Fruit fly (Drosophila melanogaster): ENCODE data around the gene Cad96Ca.
A peak's percentile ranks its signal among the peaks of the same experiment; 100 is the strongest.

DNA sequence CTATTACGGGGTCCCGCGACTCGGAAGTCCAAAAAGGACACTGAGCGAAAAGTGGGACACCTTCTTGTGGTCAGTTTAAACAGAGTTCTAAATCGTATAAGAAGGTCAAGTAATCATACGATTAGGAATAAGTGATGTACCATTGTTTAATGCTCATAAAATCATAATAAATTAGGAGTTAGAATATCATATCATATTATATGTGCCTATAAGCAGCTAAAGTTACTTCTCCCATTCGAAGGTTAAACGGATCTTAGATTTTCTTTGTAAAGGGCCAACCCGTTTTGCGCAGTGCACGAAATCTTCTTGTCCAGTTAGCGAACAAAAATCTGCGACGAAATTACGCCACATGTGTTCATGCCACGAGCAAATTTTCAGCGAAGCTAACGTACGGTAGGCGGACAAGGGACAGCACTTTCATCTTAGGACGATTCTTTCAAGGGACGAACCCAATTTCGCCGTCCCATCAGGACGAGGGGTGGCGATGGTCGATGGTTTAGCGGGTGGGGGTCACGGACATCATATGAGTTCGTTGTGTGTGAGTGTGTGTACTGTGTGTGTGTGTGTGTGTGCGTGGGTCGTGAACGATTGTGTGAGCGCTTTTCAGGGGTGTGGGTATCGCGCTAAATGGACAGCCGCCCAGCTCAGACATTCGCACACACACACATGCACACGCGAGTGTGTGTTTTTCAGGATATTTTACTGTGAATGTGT is 39.7 kb downstream of the Cad96Ca start:
- TF ChIP-seq jumu (GFP tag; optimal IDR thresholded peaks at IDR 0.05) (peak; percentile 10), CG31388 (GFP tag; optimal IDR thresholded peaks at IDR 0.05) (no peak), maf-S (GFP tag; optimal IDR thresholded peaks at IDR 0.05) (peak; percentile 8)
